Worm (Caenorhabditis elegans): ENCODE data around the gene hmg-1.2.

DNA sequence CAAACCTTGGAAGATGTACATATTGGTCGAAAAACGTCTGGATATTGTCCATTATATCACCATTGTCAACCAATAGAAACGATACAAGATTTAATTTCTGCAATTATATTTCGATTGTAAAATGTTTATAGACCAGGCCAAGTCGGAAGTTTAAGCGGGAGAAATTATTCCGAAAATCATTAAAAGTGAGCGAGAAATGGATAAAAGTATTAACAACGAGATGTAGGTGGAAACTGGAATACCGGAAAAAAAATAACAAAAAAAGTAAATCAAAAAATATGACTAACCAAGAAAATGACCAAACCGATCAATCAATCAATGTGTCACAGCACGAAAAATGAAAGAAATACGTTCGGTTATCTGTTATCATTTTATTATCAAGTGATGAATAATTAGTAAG lies 7.0 kb downstream of the hmg-1.2 start, which contains the start of gene F47D12.6:
- TF ChIP-seq egl-27 (tag; optimal IDR thresholded peaks at IDR 0.05), result no peak
- no peak for TF ChIP-seq lsy-2 (tag; optimal IDR thresholded peaks at IDR 0.05)
- TF ChIP-seq ceh-16 (tag; optimal IDR thresholded peaks at IDR 0.05), result no peak
- TF ChIP-seq ama-1 (optimal IDR thresholded peaks at IDR 0.05), result no peak
- TF ChIP-seq unc-62 (GFP tag; optimal IDR thresholded peaks at IDR 0.05), result no peak
- TF ChIP-seq aly-2 (tag; optimal IDR thresholded peaks at IDR 0.05), result no peak

All from whole organism, L2 larva.